Worm (Caenorhabditis elegans) whole organism, L1 larva: ENCODE data around the gene nspb-1.
A peak's percentile ranks its signal among the peaks of the same experiment; 100 is the strongest.

Experiments
- C04F5.9 ChIP-seq: sonication (generic microtip); optimal IDR thresholded peaks from 2 replicates; lab custom pipeline; 2016; ENCODE audit warnings: missing genetic modification characterization, missing compliant biosample characterization
- C16A3.4 ChIP-seq: fragments of 150-350 bp; optimal IDR thresholded peaks from 2 replicates; lab custom pipeline; 2014; ENCODE audit warnings: missing biosample characterization, missing genetic modification characterization
- F16B12.6 ChIP-seq: fragments of 150-350 bp; optimal IDR thresholded peaks from 2 replicates; lab custom pipeline; 2014; ENCODE audit warnings: missing biosample characterization, missing genetic modification characterization
- aha-1 ChIP-seq: fragments of 150-350 bp; optimal IDR thresholded peaks from 2 replicates; lab custom pipeline; 2014; ENCODE audit warnings: missing biosample characterization, missing genetic modification characterization
- alr-1 ChIP-seq: fragments of 200-800 bp; sonication (Bioruptor generic); optimal IDR thresholded peaks from 2 replicates; lab custom pipeline; 2018; ENCODE audit warnings: borderline replicate concordance, mild to moderate bottlenecking, missing genetic modification characterization, missing compliant biosample characterization
- aly-2 ChIP-seq: fragments of 150-350 bp; optimal IDR thresholded peaks from 2 replicates; lab custom pipeline; 2014; ENCODE audit warnings: missing biosample characterization, missing genetic modification characterization
- blmp-1 ChIP-seq: fragments of 150-350 bp; optimal IDR thresholded peaks from 2 replicates; lab custom pipeline; 2014; ENCODE audit warnings: missing biosample characterization, missing genetic modification characterization
- ceh-63 ChIP-seq: fragments of 200-800 bp; sonication (Bioruptor generic); optimal IDR thresholded peaks from 2 replicates; lab custom pipeline; 2018; ENCODE audit warnings: mild to moderate bottlenecking, missing genetic modification characterization, missing compliant biosample characterization
- ceh-82 ChIP-seq, 3 experiments: fragments of 150-350 bp in 1 of 3; sonication (generic microtip) in 2 of 3; optimal IDR thresholded peaks; 2 replicates each; lab custom pipeline; 2014 to 2017; ENCODE audit warnings: missing biosample characterization in 3 of 3, missing genetic modification characterization in 3 of 3
- ceh-88 ChIP-seq: fragments of 200-800 bp; sonication (Bioruptor generic); IDR thresholded peaks from 2 replicates; pipeline ENCODE4 v1.3.6; 2022; ENCODE audit warnings: missing genetic modification characterization, missing compliant biosample characterization
- ceh-90 ChIP-seq: sonication (generic microtip); optimal IDR thresholded peaks from 2 replicates; lab custom pipeline; 2016; ENCODE audit warnings: missing genetic modification characterization, missing compliant biosample characterization
- dpl-1 ChIP-seq, 3 experiments: fragments of 150-350 bp in 2 of 3; sonication (generic microtip) in 1 of 3; optimal IDR thresholded peaks; 2 replicates each; lab custom pipeline; 2014 to 2017; ENCODE audit warnings: missing biosample characterization in 3 of 3, missing genetic modification characterization in 3 of 3, missing genetic modification reagents in 3 of 3
- dsc-1 ChIP-seq: sonication (generic microtip); optimal IDR thresholded peaks from 2 replicates; lab custom pipeline; 2016; ENCODE audit warnings: mild to moderate bottlenecking, missing genetic modification characterization, missing compliant biosample characterization
- efl-3 ChIP-seq: fragments of 200-800 bp; sonication (Bioruptor generic); optimal IDR thresholded peaks from 2 replicates; lab custom pipeline; 2018; ENCODE audit warnings: mild to moderate bottlenecking, missing genetic modification characterization, missing compliant biosample characterization
- egl-13 ChIP-seq: sonication (generic microtip); optimal IDR thresholded peaks from 2 replicates; lab custom pipeline; 2016; ENCODE audit warnings: missing genotype, missing genetic modification reagents, missing genetic modification characterization, missing compliant biosample characterization
- egl-27 ChIP-seq, 2 experiments: fragments of 150-350 bp in 1 of 2; sonication (generic microtip); optimal IDR thresholded peaks; 3 replicates each; lab custom pipeline; 2017 to 2018; ENCODE audit warnings: missing biosample characterization in 2 of 2, missing genetic modification characterization in 2 of 2, missing genetic modification reagents in 2 of 2
- elt-2 ChIP-seq: sonication (generic microtip); optimal IDR thresholded peaks from 2 replicates; lab custom pipeline; 2016; ENCODE audit warnings: missing genetic modification characterization, mild to moderate bottlenecking, inconsistent platforms, missing compliant biosample characterization, missing genetic modification reagents
- fkh-10 ChIP-seq: sonication (generic microtip); optimal IDR thresholded peaks from 2 replicates; lab custom pipeline; 2017; ENCODE audit warnings: missing biosample characterization, missing genetic modification reagents, missing genetic modification characterization
- fkh-8 ChIP-seq: sonication (generic microtip); optimal IDR thresholded peaks from 2 replicates; lab custom pipeline; 2016; ENCODE audit warnings: mild to moderate bottlenecking, missing genetic modification characterization, missing compliant biosample characterization
- fos-1 ChIP-seq: fragments of 150-350 bp; optimal IDR thresholded peaks from 2 replicates; lab custom pipeline; 2014; ENCODE audit warnings: missing biosample characterization, missing genetic modification characterization
- grh-1 ChIP-seq: fragments of 200-800 bp; sonication (Bioruptor generic); IDR thresholded peaks from 2 replicates; pipeline ENCODE4 v1.3.6; 2022; ENCODE audit warnings: missing genetic modification reagents, missing genetic modification characterization, missing compliant biosample characterization
- hlh-17 ChIP-seq: fragments of 200-800 bp; sonication (Bioruptor generic); optimal IDR thresholded peaks from 2 replicates; lab custom pipeline; 2018; ENCODE audit warnings: missing genetic modification characterization, mild to moderate bottlenecking, missing compliant biosample characterization, moderate library complexity, borderline replicate concordance
- hpl-2 ChIP-seq: fragments of 150-350 bp; optimal IDR thresholded peaks from 2 replicates; lab custom pipeline; 2014; ENCODE audit warnings: missing biosample characterization, missing genetic modification reagents, missing genetic modification characterization
- isw-1 ChIP-seq: fragments of 200-800 bp; sonication (Bioruptor generic); IDR thresholded peaks from 2 replicates; pipeline ENCODE4 v1.3.6; 2022; ENCODE audit warnings: missing genetic modification characterization, missing compliant biosample characterization
- jun-1 ChIP-seq: fragments of 150-350 bp; optimal IDR thresholded peaks from 2 replicates; lab custom pipeline; 2014; ENCODE audit warnings: missing biosample characterization, missing genetic modification reagents, missing genetic modification characterization
- lin-14 ChIP-seq: fragments of 200-800 bp; sonication (Bioruptor generic); optimal IDR thresholded peaks from 2 replicates; lab custom pipeline; 2018; ENCODE audit warnings: mild to moderate bottlenecking, missing genetic modification characterization, moderate library complexity, missing compliant biosample characterization
- lin-39 ChIP-seq: fragments of 150-350 bp; optimal IDR thresholded peaks from 2 replicates; lab custom pipeline; 2014; ENCODE audit warnings: missing biosample characterization, missing genetic modification reagents, missing genetic modification characterization
- lir-3 ChIP-seq: sonication (generic microtip); optimal IDR thresholded peaks from 2 replicates; lab custom pipeline; 2016; ENCODE audit warnings: mild to moderate bottlenecking, missing genetic modification characterization, moderate library complexity, missing compliant biosample characterization; ENCODE audit not compliant: poor library complexity
- mab-9 ChIP-seq: fragments of 200-800 bp; sonication (Bioruptor generic); IDR thresholded peaks from 2 replicates; pipeline ENCODE4 v1.3.6; 2022; ENCODE audit warnings: missing genetic modification reagents, missing genetic modification characterization, missing compliant biosample characterization
- mep-1 ChIP-seq: fragments of 150-350 bp; optimal IDR thresholded peaks from 2 replicates; lab custom pipeline; 2014; ENCODE audit warnings: missing biosample characterization, missing genetic modification characterization
- nhr-11 ChIP-seq: fragments of 150-350 bp; optimal IDR thresholded peaks from 2 replicates; lab custom pipeline; 2014; ENCODE audit warnings: missing biosample characterization, missing genetic modification characterization
- nhr-12 ChIP-seq: sonication (generic microtip); optimal IDR thresholded peaks from 2 replicates; lab custom pipeline; 2017; ENCODE audit warnings: missing biosample characterization, missing genetic modification characterization
- nhr-19 ChIP-seq: fragments of 200-800 bp; sonication (Bioruptor generic); conservative IDR thresholded peaks from 2 replicates; pipeline ENCODE4 v1.3.6; 2022; ENCODE audit warnings: missing genetic modification characterization, missing compliant biosample characterization
- nhr-20 ChIP-seq: sonication (generic microtip); optimal IDR thresholded peaks from 2 replicates; lab custom pipeline; 2016; ENCODE audit warnings: mild to moderate bottlenecking, missing genetic modification characterization, missing compliant biosample characterization
- nhr-28 ChIP-seq: fragments of 150-350 bp; optimal IDR thresholded peaks from 2 replicates; lab custom pipeline; 2014; ENCODE audit warnings: missing biosample characterization, missing genetic modification characterization
- nhr-47 ChIP-seq: sonication (generic microtip); optimal IDR thresholded peaks from 2 replicates; lab custom pipeline; 2016; ENCODE audit warnings: mild to moderate bottlenecking, missing genetic modification characterization, moderate library complexity, missing compliant biosample characterization
- nhr-71 ChIP-seq: sonication (generic microtip); optimal IDR thresholded peaks from 2 replicates; lab custom pipeline; 2016; ENCODE audit warnings: mild to moderate bottlenecking, missing genetic modification characterization, moderate library complexity, missing compliant biosample characterization
- pag-3 ChIP-seq: sonication (generic microtip); optimal IDR thresholded peaks from 2 replicates; lab custom pipeline; 2017; ENCODE audit warnings: missing genetic modification characterization, mild to moderate bottlenecking, missing compliant biosample characterization, antibody characterized with exemption, borderline replicate concordance; ENCODE audit not compliant: insufficient read depth
- pax-3 ChIP-seq: fragments of 200-800 bp; sonication (Bioruptor generic); optimal IDR thresholded peaks from 2 replicates; lab custom pipeline; 2018; ENCODE audit warnings: mild to moderate bottlenecking, missing genetic modification characterization, moderate library complexity, missing compliant biosample characterization
- pqm-1 ChIP-seq: sonication (generic microtip); optimal IDR thresholded peaks from 3 replicates; lab custom pipeline; 2017; ENCODE audit warnings: missing biosample characterization, missing genetic modification characterization
- sptf-1 ChIP-seq: fragments of 150-350 bp; optimal IDR thresholded peaks from 2 replicates; lab custom pipeline; 2014; ENCODE audit warnings: missing biosample characterization, missing genetic modification characterization
- sup-37 ChIP-seq: fragments of 200-800 bp; sonication (Bioruptor generic); optimal IDR thresholded peaks from 2 replicates; lab custom pipeline; 2018; ENCODE audit warnings: mild to moderate bottlenecking, missing genetic modification characterization, missing compliant biosample characterization
- swsn-7 ChIP-seq: sonication (generic microtip); optimal IDR thresholded peaks from 2 replicates; lab custom pipeline; 2016; ENCODE audit warnings: missing genetic modification characterization, missing compliant biosample characterization
- tbx-2 ChIP-seq: sonication (generic microtip); optimal IDR thresholded peaks from 2 replicates; lab custom pipeline; 2016; ENCODE audit warnings: missing genetic modification characterization, missing compliant biosample characterization
- tlp-1 ChIP-seq: fragments of 150-350 bp; optimal IDR thresholded peaks from 2 replicates; lab custom pipeline; 2014; ENCODE audit warnings: missing biosample characterization, missing genetic modification characterization
- unc-30 ChIP-seq: sonication (generic microtip); optimal IDR thresholded peaks from 2 replicates; lab custom pipeline; 2017; ENCODE audit warnings: missing biosample characterization, missing genetic modification characterization
- unc-86 ChIP-seq: sonication (generic microtip); optimal IDR thresholded peaks from 2 replicates; lab custom pipeline; 2016; ENCODE audit warnings: missing genetic modification characterization, missing compliant biosample characterization
- vab-15 ChIP-seq: sonication (generic microtip); optimal IDR thresholded peaks from 2 replicates; lab custom pipeline; 2017; ENCODE audit warnings: missing genotype, mild to moderate bottlenecking, missing genetic modification characterization, missing compliant biosample characterization
- xbp-1 ChIP-seq: sonication (generic microtip); optimal IDR thresholded peaks from 2 replicates; lab custom pipeline; 2016; ENCODE audit warnings: missing genetic modification characterization, missing compliant biosample characterization
- zag-1 ChIP-seq: fragments of 150-350 bp; optimal IDR thresholded peaks from 2 replicates; lab custom pipeline; 2014; ENCODE audit warnings: missing biosample characterization, missing genetic modification characterization
- ztf-11 ChIP-seq, 2 experiments: sonication (generic microtip); optimal IDR thresholded peaks; 2 replicates each; lab custom pipeline; 2016 to 2017; ENCODE audit warnings: missing genetic modification characterization in 2 of 2, missing biosample characterization in 1 of 2, missing compliant biosample characterization in 1 of 2
- ztf-4 ChIP-seq: fragments of 150-350 bp; optimal IDR thresholded peaks from 2 replicates; lab custom pipeline; 2014; ENCODE audit warnings: missing biosample characterization, missing genetic modification characterization

The nspb-1 gene

ce11 chrIV:6631704-6632272, 40.9 kb upstream of the nspb-1 start, which contains the start of the genes cest-5.1 and C01B10.9:
TSS of gene cest-5.1 (minus strand) at chrIV:6631754.
TSS of gene C01B10.9 (plus strand) at chrIV:6632222.
- peak; percentile 93 for TF ChIP-seq nhr-47 (tag; lab: Kevin White, UChicago)
- TF ChIP-seq ceh-63, result no peak
- TF ChIP-seq ztf-4, result no peak
- peak; percentile 78 for TF ChIP-seq unc-86
- TF ChIP-seq elt-2, result peak; percentile 67
- peak; percentile 48 to 79 (median 61) for TF ChIP-seq ceh-82 (tag; optimal IDR thresholded peaks at IDR 0.05; lab: Kevin White, UChicago)
- TF ChIP-seq C04F5.9 (tag; lab: Kevin White, UChicago), result peak; percentile 86
- no peak for TF ChIP-seq hlh-17
- peak; percentile 30 for TF ChIP-seq sup-37 (GFP tag; lab: Kevin White, UChicago)
- TF ChIP-seq unc-30 (tag; lab: Kevin White, UChicago), result no peak
- no peak for TF ChIP-seq sptf-1
- TF ChIP-seq fkh-10 (GFP tag; lab: Kevin White, UChicago), result no peak
- TF ChIP-seq tlp-1 (tag; lab: Kevin White, UChicago), result no peak
- no peak for TF ChIP-seq aha-1
- TF ChIP-seq ceh-88, result peak; percentile 70
- no peak for TF ChIP-seq egl-27 (tag; optimal IDR thresholded peaks at IDR 0.05; lab: Kevin White, UChicago)
- no peak for TF ChIP-seq aly-2
- no peak for TF ChIP-seq pqm-1
- no peak for TF ChIP-seq mep-1 (tag; lab: Kevin White, UChicago)
- TF ChIP-seq ztf-11 (tag; optimal IDR thresholded peaks at IDR 0.05; lab: Kevin White, UChicago), result peak in 1 of 2 experiments; percentile 90
- TF ChIP-seq zag-1 (tag; lab: Kevin White, UChicago), result no peak
- TF ChIP-seq F16B12.6 (tag; lab: Kevin White, UChicago), result no peak
- TF ChIP-seq grh-1, result peak; percentile 57; the same call in 1 of the 2 replicates
- peak; percentile 85 for TF ChIP-seq nhr-19 (GFP tag; lab: Robert Waterston, UW)
- TF ChIP-seq C16A3.4, result peak; percentile 66
- TF ChIP-seq lin-14 (GFP tag; lab: Kevin White, UChicago), result no peak
- TF ChIP-seq jun-1, result peak; percentile 52
- TF ChIP-seq tbx-2 (tag; lab: Kevin White, UChicago), result peak; percentile 90
- peak; percentile 83 for TF ChIP-seq egl-13 (tag; lab: Kevin White, UChicago)
- peak; percentile 82 for TF ChIP-seq swsn-7 (tag; lab: Kevin White, UChicago)
- TF ChIP-seq nhr-12 (tag; lab: Kevin White, UChicago), result no peak
- TF ChIP-seq xbp-1 (tag; lab: Kevin White, UChicago), result peak; percentile 82
- peak; percentile 86 for TF ChIP-seq pax-3 (tag; lab: Kevin White, UChicago)
- TF ChIP-seq vab-15 (tag; lab: Kevin White, UChicago), result peak; percentile 60
- peak; percentile 92 for TF ChIP-seq nhr-71 (tag; lab: Kevin White, UChicago)
- peak; percentile 81 for TF ChIP-seq isw-1 (GFP tag; lab: Robert Waterston, UW)
- peak; percentile 93 for TF ChIP-seq ceh-90
- peak; percentile 12 for TF ChIP-seq pag-3 (tag; lab: Kevin White, UChicago)
- peak; percentile 81 for TF ChIP-seq fkh-8 (tag; lab: Kevin White, UChicago)
- peak; percentile 3 for TF ChIP-seq nhr-11 (tag; lab: Kevin White, UChicago)
- peak; percentile 67; the same call in 1 of the 2 replicates for TF ChIP-seq mab-9 (GFP tag; lab: Robert Waterston, UW)
- peak; percentile 80 for TF ChIP-seq nhr-20 (tag; lab: Kevin White, UChicago)
- TF ChIP-seq blmp-1 (tag; lab: Kevin White, UChicago), result peak; percentile 51
- TF ChIP-seq nhr-28, result no peak
- peak; percentile 29 for TF ChIP-seq fos-1 (tag; lab: Kevin White, UChicago)
- TF ChIP-seq lir-3, result peak; percentile 96
- TF ChIP-seq lin-39 (tag; lab: Kevin White, UChicago), result peak; percentile 66
- TF ChIP-seq dpl-1 (GFP tag; optimal IDR thresholded peaks at IDR 0.05; lab: Kevin White, UChicago), result peak; percentile 90 to 95 (median 94)
- no peak for TF ChIP-seq hpl-2 (GFP tag; lab: Kevin White, UChicago)
- peak; percentile 88 for TF ChIP-seq dsc-1 (tag; lab: Kevin White, UChicago)
- TF ChIP-seq efl-3, result no peak
- no peak for TF ChIP-seq alr-1
